Worm (Caenorhabditis elegans): ENCODE data around the gene ttr-11.

Gene ttr-11

ce11 chrV:20597076-20597475 lies 6.0 kb upstream of the ttr-11 start, which contains the start of gene F46B3.1:
F46B3.1 (minus strand) TSS chrV:20597176.
- TF ChIP-seq ceh-13 (GFP tag; optimal IDR thresholded peaks at IDR 0.05), result no peak
- no peak for TF ChIP-seq tbx-11 (GFP tag; IDR thresholded peaks at IDR 0.05)
- TF ChIP-seq sea-1 (GFP tag; conservative IDR thresholded peaks at IDR 0.05), result no peak
- TF ChIP-seq ceh-36 (tag; optimal IDR thresholded peaks at IDR 0.05), result no peak
- TF ChIP-seq scrt-1 (GFP tag; IDR thresholded peaks at IDR 0.05), result no peak
- no peak for TF ChIP-seq B0310.2 (tag; optimal IDR thresholded peaks at IDR 0.05)
- TF ChIP-seq flt-1 (GFP tag; IDR thresholded peaks at IDR 0.05), result no peak
- no peak for TF ChIP-seq aly-1 (tag; optimal IDR thresholded peaks at IDR 0.05)
- TF ChIP-seq F13C5.2 (tag; optimal IDR thresholded peaks at IDR 0.05), result no peak
- no peak for TF ChIP-seq hmg-4 (GFP tag; optimal IDR thresholded peaks at IDR 0.05)
- TF ChIP-seq hnd-1 (tag; optimal IDR thresholded peaks at IDR 0.05), result no peak
- TF ChIP-seq hmbx-1 (tag; optimal IDR thresholded peaks at IDR 0.05), result no peak
- no peak for TF ChIP-seq ama-1 (optimal IDR thresholded peaks at IDR 0.05)
- no peak for TF ChIP-seq tbx-37 (GFP tag; conservative IDR thresholded peaks at IDR 0.05)
- no peak for TF ChIP-seq tra-4 (tag; optimal IDR thresholded peaks at IDR 0.05)
- TF ChIP-seq ets-7 (tag; optimal IDR thresholded peaks at IDR 0.05), result no peak
- TF ChIP-seq pes-1 (GFP tag; IDR thresholded peaks at IDR 0.05), result no peak

ce11 chrV:20599795-20600194 lies 3.3 kb upstream of the ttr-11 start, which contains the start of gene col-163:
col-163 (plus strand) TSS chrV:20600095.
- TF ChIP-seq ama-1 (optimal IDR thresholded peaks at IDR 0.05), result no peak
- TF ChIP-seq pes-1 (GFP tag; IDR thresholded peaks at IDR 0.05), result no peak
- TF ChIP-seq ets-7 (tag; optimal IDR thresholded peaks at IDR 0.05), result no peak
- no peak for TF ChIP-seq flt-1 (GFP tag; IDR thresholded peaks at IDR 0.05)
- no peak for TF ChIP-seq ceh-13 (GFP tag; optimal IDR thresholded peaks at IDR 0.05)
- no peak for TF ChIP-seq tra-4 (tag; optimal IDR thresholded peaks at IDR 0.05)

ce11 chrV:20600704-20601103 lies 2.4 kb upstream of the ttr-11 start:
- TF ChIP-seq pes-1 (GFP tag; IDR thresholded peaks at IDR 0.05), result no peak
- no peak for TF ChIP-seq F13C5.2 (tag; optimal IDR thresholded peaks at IDR 0.05)
- no peak for TF ChIP-seq hmg-4 (GFP tag; optimal IDR thresholded peaks at IDR 0.05)
- TF ChIP-seq ama-1 (optimal IDR thresholded peaks at IDR 0.05), result no peak
- TF ChIP-seq tra-4 (tag; optimal IDR thresholded peaks at IDR 0.05), result no peak
- TF ChIP-seq tbx-37 (GFP tag; conservative IDR thresholded peaks at IDR 0.05), result no peak
- no peak for TF ChIP-seq flt-1 (GFP tag; IDR thresholded peaks at IDR 0.05)
- TF ChIP-seq hnd-1 (tag; optimal IDR thresholded peaks at IDR 0.05), result no peak
- TF ChIP-seq ceh-13 (GFP tag; optimal IDR thresholded peaks at IDR 0.05), result no peak
- TF ChIP-seq tbx-11 (GFP tag; IDR thresholded peaks at IDR 0.05), result no peak
- no peak for TF ChIP-seq ets-7 (tag; optimal IDR thresholded peaks at IDR 0.05)
- no peak for TF ChIP-seq sea-1 (GFP tag; conservative IDR thresholded peaks at IDR 0.05)
- TF ChIP-seq aly-1 (tag; optimal IDR thresholded peaks at IDR 0.05), result no peak
- no peak for TF ChIP-seq hmbx-1 (tag; optimal IDR thresholded peaks at IDR 0.05)
- TF ChIP-seq ceh-36 (tag; optimal IDR thresholded peaks at IDR 0.05), result no peak
- TF ChIP-seq scrt-1 (GFP tag; IDR thresholded peaks at IDR 0.05), result no peak
- no peak for TF ChIP-seq B0310.2 (tag; optimal IDR thresholded peaks at IDR 0.05)

- peak; percentile 36; the same call in 1 of the 2 replicates for TF ChIP-seq pes-1 (GFP tag; IDR thresholded peaks at IDR 0.05)
- TF ChIP-seq B0310.2 (tag; optimal IDR thresholded peaks at IDR 0.05), result no peak
- no peak for TF ChIP-seq F13C5.2 (tag; optimal IDR thresholded peaks at IDR 0.05)
- TF ChIP-seq tbx-11 (GFP tag; IDR thresholded peaks at IDR 0.05), result no peak
- no peak for TF ChIP-seq scrt-1 (GFP tag; IDR thresholded peaks at IDR 0.05)
- TF ChIP-seq tra-4 (tag; optimal IDR thresholded peaks at IDR 0.05), result no peak
Measured at ce11 chrV:20604606-20605155, 1.6 kb downstream of the ttr-11 start, which contains the start of gene ttr-57. ttr-57 (plus strand) TSS chrV:20605105.

ce11 chrV:20606617-20607016 lies 3.5 kb downstream of the ttr-11 start, which contains the start of gene F46B3.23:
F46B3.23 (minus strand) TSS chrV:20606717.
- no peak for TF ChIP-seq scrt-1 (GFP tag; IDR thresholded peaks at IDR 0.05)
- no peak for TF ChIP-seq ceh-36 (tag; optimal IDR thresholded peaks at IDR 0.05)
- TF ChIP-seq pes-1 (GFP tag; IDR thresholded peaks at IDR 0.05), result no peak
- TF ChIP-seq ceh-13 (GFP tag; optimal IDR thresholded peaks at IDR 0.05), result no peak
- no peak for TF ChIP-seq aly-1 (tag; optimal IDR thresholded peaks at IDR 0.05)
- TF ChIP-seq ets-7 (tag; optimal IDR thresholded peaks at IDR 0.05), result no peak
- no peak for TF ChIP-seq hmg-4 (GFP tag; optimal IDR thresholded peaks at IDR 0.05)
- TF ChIP-seq tra-4 (tag; optimal IDR thresholded peaks at IDR 0.05), result no peak
- no peak for TF ChIP-seq hnd-1 (tag; optimal IDR thresholded peaks at IDR 0.05)

ce11 chrV:20608688-20609087 lies 5.6 kb downstream of the ttr-11 start, which contains the start of gene ttr-12:
ttr-12 (minus strand) TSS chrV:20608788.
- TF ChIP-seq tbx-37 (GFP tag; conservative IDR thresholded peaks at IDR 0.05) (no peak), ceh-13 (GFP tag; optimal IDR thresholded peaks at IDR 0.05) (no peak), sea-1 (GFP tag; conservative IDR thresholded peaks at IDR 0.05) (no peak), F13C5.2 (tag; optimal IDR thresholded peaks at IDR 0.05) (no peak), ceh-36 (tag; optimal IDR thresholded peaks at IDR 0.05) (no peak), hmg-4 (GFP tag; optimal IDR thresholded peaks at IDR 0.05) (no peak), ama-1 (optimal IDR thresholded peaks at IDR 0.05) (no peak)

- no peak for TF ChIP-seq flt-1 (GFP tag; IDR thresholded peaks at IDR 0.05)
- TF ChIP-seq hmbx-1 (tag; optimal IDR thresholded peaks at IDR 0.05), result no peak
- no peak for TF ChIP-seq hnd-1 (tag; optimal IDR thresholded peaks at IDR 0.05)
- no peak for TF ChIP-seq B0310.2 (tag; optimal IDR thresholded peaks at IDR 0.05)
- TF ChIP-seq pes-1 (GFP tag; IDR thresholded peaks at IDR 0.05), result no peak
- TF ChIP-seq F13C5.2 (tag; optimal IDR thresholded peaks at IDR 0.05), result no peak
- TF ChIP-seq ets-7 (tag; optimal IDR thresholded peaks at IDR 0.05), result no peak
- no peak for TF ChIP-seq tbx-37 (GFP tag; conservative IDR thresholded peaks at IDR 0.05)
- TF ChIP-seq tbx-11 (GFP tag; IDR thresholded peaks at IDR 0.05), result no peak
- TF ChIP-seq aly-1 (tag; optimal IDR thresholded peaks at IDR 0.05), result no peak
- TF ChIP-seq sea-1 (GFP tag; conservative IDR thresholded peaks at IDR 0.05), result no peak
- no peak for TF ChIP-seq tra-4 (tag; optimal IDR thresholded peaks at IDR 0.05)
- no peak for TF ChIP-seq ama-1 (optimal IDR thresholded peaks at IDR 0.05)
- TF ChIP-seq hmg-4 (GFP tag; optimal IDR thresholded peaks at IDR 0.05), result no peak
- TF ChIP-seq ceh-36 (tag; optimal IDR thresholded peaks at IDR 0.05), result no peak
- no peak for TF ChIP-seq scrt-1 (GFP tag; IDR thresholded peaks at IDR 0.05)
- no peak for TF ChIP-seq ceh-13 (GFP tag; optimal IDR thresholded peaks at IDR 0.05)
Measured at ce11 chrV:20609494-20609893, 6.4 kb downstream of the ttr-11 start, which contains the start of gene grd-2. grd-2 (plus strand) TSS chrV:20609794.

Data from whole organism, early embryonic.